Worm (Caenorhabditis elegans) whole organism, L2 larva: ENCODE measurements around the gene F13A2.9.

ENCODE experiments used
- C34F6.9 ChIP-seq: fragments of 150-350 bp; optimal IDR thresholded peaks from 2 replicates; lab custom pipeline; 2014; ENCODE audit warnings: missing biosample characterization, missing genetic modification characterization
- F13H6.1 ChIP-seq: sonication (generic microtip); optimal IDR thresholded peaks from 2 replicates; lab custom pipeline; 2016; ENCODE audit warnings: missing genetic modification characterization, missing compliant biosample characterization
- alr-1 ChIP-seq: fragments of 150-350 bp; optimal IDR thresholded peaks from 2 replicates; lab custom pipeline; 2014; ENCODE audit warnings: missing biosample characterization, missing genetic modification characterization
- ama-1 ChIP-seq: fragments of 150-350 bp; optimal IDR thresholded peaks from 2 replicates; lab custom pipeline; 2018; ENCODE audit warnings: inconsistent platforms
- blmp-1 ChIP-seq: sonication (generic microtip); optimal IDR thresholded peaks from 2 replicates; lab custom pipeline; 2017; ENCODE audit warnings: missing genetic modification characterization, mild to moderate bottlenecking, missing compliant biosample characterization, antibody characterized with exemption, moderate library complexity; ENCODE audit not compliant: insufficient read depth
- ceh-82 ChIP-seq: fragments of 150-350 bp; optimal IDR thresholded peaks from 2 replicates; lab custom pipeline; 2014; ENCODE audit warnings: missing biosample characterization, missing genetic modification characterization
- crh-2 ChIP-seq: sonication (generic microtip); optimal IDR thresholded peaks from 2 replicates; lab custom pipeline; 2017; ENCODE audit warnings: missing biosample characterization, missing genetic modification characterization
- egl-27 ChIP-seq: sonication (generic microtip); optimal IDR thresholded peaks from 3 replicates; lab custom pipeline; 2017; ENCODE audit warnings: missing biosample characterization, missing genetic modification reagents, missing genetic modification characterization
- elt-1 ChIP-seq: fragments of 150-350 bp; optimal IDR thresholded peaks from 2 replicates; lab custom pipeline; 2014; ENCODE audit warnings: missing biosample characterization, missing genetic modification characterization
- fos-1 ChIP-seq: fragments of 150-350 bp; optimal IDR thresholded peaks from 2 replicates; lab custom pipeline; 2014; ENCODE audit warnings: missing biosample characterization, missing genetic modification characterization
- gmeb-1 ChIP-seq: fragments of 150-350 bp; optimal IDR thresholded peaks from 2 replicates; lab custom pipeline; 2014; ENCODE audit warnings: missing biosample characterization, missing genetic modification characterization
- lin-11 ChIP-seq: fragments of 150-350 bp; sonication (generic microtip); optimal IDR thresholded peaks from 2 replicates; lab custom pipeline; 2014; ENCODE audit warnings: missing biosample characterization, missing genetic modification characterization, inconsistent platforms, mixed read lengths
- lin-13 ChIP-seq: fragments of 150-350 bp; optimal IDR thresholded peaks from 2 replicates; lab custom pipeline; 2014; ENCODE audit warnings: missing biosample characterization, missing genetic modification reagents, missing genetic modification characterization
- lsy-2 ChIP-seq, 2 experiments: fragments of 150-350 bp in 1 of 2; sonication (generic microtip) in 1 of 2; optimal IDR thresholded peaks; 2 replicates each; lab custom pipeline; 2014 to 2017; ENCODE audit warnings: missing biosample characterization in 2 of 2, missing genetic modification characterization in 2 of 2
- mab-5 ChIP-seq: fragments of 150-350 bp; optimal IDR thresholded peaks from 2 replicates; lab custom pipeline; 2014; ENCODE audit warnings: missing biosample characterization, missing genetic modification characterization
- nhr-10 ChIP-seq: sonication (generic microtip); optimal IDR thresholded peaks from 2 replicates; lab custom pipeline; 2017; ENCODE audit warnings: missing biosample characterization, missing genetic modification characterization
- nhr-12 ChIP-seq: fragments of 150-350 bp; optimal IDR thresholded peaks from 2 replicates; lab custom pipeline; 2014; ENCODE audit warnings: missing biosample characterization, missing genetic modification characterization
- nhr-129 ChIP-seq: fragments of 150-350 bp; optimal IDR thresholded peaks from 2 replicates; lab custom pipeline; 2014; ENCODE audit warnings: missing biosample characterization, missing genetic modification characterization
- nhr-237 ChIP-seq: fragments of 150-350 bp; optimal IDR thresholded peaks from 2 replicates; lab custom pipeline; 2014; ENCODE audit warnings: missing biosample characterization, missing genetic modification characterization
- nhr-25 ChIP-seq: fragments of 150-350 bp; sonication (generic microtip); optimal IDR thresholded peaks from 3 replicates; lab custom pipeline; 2014; ENCODE audit warnings: missing biosample characterization, missing genetic modification characterization
- nhr-6 ChIP-seq: fragments of 150-350 bp; optimal IDR thresholded peaks from 2 replicates; lab custom pipeline; 2014; ENCODE audit warnings: missing biosample characterization, missing genetic modification characterization
- nhr-77 ChIP-seq: fragments of 150-350 bp; optimal IDR thresholded peaks from 2 replicates; lab custom pipeline; 2014; ENCODE audit warnings: missing biosample characterization, missing genetic modification characterization
- peb-1 ChIP-seq: fragments of 150-350 bp; optimal IDR thresholded peaks from 2 replicates; lab custom pipeline; 2014; ENCODE audit warnings: missing biosample characterization, missing genetic modification characterization
- sem-4 ChIP-seq: fragments of 150-350 bp; optimal IDR thresholded peaks from 2 replicates; lab custom pipeline; 2014; ENCODE audit warnings: missing biosample characterization, missing genetic modification reagents, missing genetic modification characterization
- skn-1 ChIP-seq: sonication (generic microtip); optimal IDR thresholded peaks from 2 replicates; lab custom pipeline; 2017; ENCODE audit warnings: missing biosample characterization, missing genetic modification characterization
- sma-3 ChIP-seq: sonication (generic microtip); optimal IDR thresholded peaks from 2 replicates; lab custom pipeline; 2016; ENCODE audit warnings: missing genetic modification reagents, missing genetic modification characterization, missing compliant biosample characterization
- sma-9 ChIP-seq, 2 experiments: fragments of 150-350 bp in 1 of 2; sonication (generic microtip) in 1 of 2; optimal IDR thresholded peaks; 2 replicates each; lab custom pipeline; 2014 to 2016; ENCODE audit warnings: missing genetic modification characterization in 2 of 2, mild to moderate bottlenecking in 1 of 2, missing biosample characterization in 1 of 2, missing compliant biosample characterization in 1 of 2, missing genetic modification reagents in 1 of 2, moderate library complexity in 1 of 2
- snpc-4 ChIP-seq: fragments of 150-350 bp; optimal IDR thresholded peaks from 2 replicates; lab custom pipeline; 2014; ENCODE audit warnings: missing biosample characterization, missing genetic modification characterization
- unc-39 ChIP-seq: fragments of 150-350 bp; optimal IDR thresholded peaks from 2 replicates; lab custom pipeline; 2014; ENCODE audit warnings: missing biosample characterization, missing genetic modification characterization
- unc-55 ChIP-seq: fragments of 150-350 bp; sonication (generic microtip); optimal IDR thresholded peaks from 3 replicates; lab custom pipeline; 2014; ENCODE audit warnings: missing biosample characterization, missing genetic modification reagents, missing genetic modification characterization
- zag-1 ChIP-seq: fragments of 150-350 bp; optimal IDR thresholded peaks from 2 replicates; lab custom pipeline; 2014; ENCODE audit warnings: missing biosample characterization, missing genetic modification characterization
- ztf-1 ChIP-seq: fragments of 200-800 bp; sonication (Bioruptor generic); conservative IDR thresholded peaks from 2 replicates; pipeline ENCODE4 v1.3.6; 2022; ENCODE audit warnings: missing genetic modification characterization, missing compliant biosample characterization
- ztf-11 ChIP-seq: sonication (generic microtip); optimal IDR thresholded peaks from 2 replicates; lab custom pipeline; 2017; ENCODE audit warnings: missing biosample characterization, missing genetic modification characterization
- ztf-4 ChIP-seq: fragments of 150-350 bp; optimal IDR thresholded peaks from 2 replicates; lab custom pipeline; 2014; ENCODE audit warnings: missing biosample characterization, missing genetic modification characterization

Gene F13A2.9

DNA sequence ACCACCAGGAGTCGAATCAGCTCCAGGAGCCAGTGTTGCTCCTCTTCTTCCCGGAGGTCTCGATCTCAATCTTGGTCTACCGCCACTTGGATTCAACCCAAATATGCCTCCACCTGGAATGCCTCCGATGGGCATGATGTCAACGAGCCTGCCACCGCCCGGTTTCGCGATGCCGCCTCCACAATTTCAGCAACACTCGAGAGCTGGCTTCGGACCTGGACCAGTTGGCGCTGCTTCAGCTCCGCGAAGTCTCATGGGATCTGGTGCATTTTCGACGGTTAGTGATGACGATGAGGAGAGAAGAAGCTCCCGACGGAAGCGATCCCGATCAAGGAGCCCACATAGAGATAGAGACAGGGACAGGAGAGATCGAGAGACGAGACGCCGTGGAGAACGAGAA is 14.3 kb downstream of the F13A2.9 start:
- TF ChIP-seq F13H6.1 (tag; lab: Kevin White, UChicago) (no peak), ztf-4 (no peak), mab-5 (tag; lab: Kevin White, UChicago) (no peak), fos-1 (tag; lab: Kevin White, UChicago) (no peak), snpc-4 (tag; lab: Kevin White, UChicago) (no peak), lsy-2 (tag; optimal IDR thresholded peaks at IDR 0.05; lab: Kevin White, UChicago) (no peak), nhr-129 (tag; lab: Kevin White, UChicago) (no peak), zag-1 (no peak), nhr-237 (no peak), elt-1 (tag; lab: Kevin White, UChicago) (no peak), peb-1 (no peak), ztf-11 (tag; lab: Kevin White, UChicago) (no peak), ama-1 (lab: Kevin White, UChicago) (no peak), nhr-10 (no peak), lin-13 (GFP tag; lab: Kevin White, UChicago) (no peak), C34F6.9 (tag; lab: Kevin White, UChicago) (no peak), sma-3 (GFP tag; lab: Kevin White, UChicago) (no peak)

DNA sequence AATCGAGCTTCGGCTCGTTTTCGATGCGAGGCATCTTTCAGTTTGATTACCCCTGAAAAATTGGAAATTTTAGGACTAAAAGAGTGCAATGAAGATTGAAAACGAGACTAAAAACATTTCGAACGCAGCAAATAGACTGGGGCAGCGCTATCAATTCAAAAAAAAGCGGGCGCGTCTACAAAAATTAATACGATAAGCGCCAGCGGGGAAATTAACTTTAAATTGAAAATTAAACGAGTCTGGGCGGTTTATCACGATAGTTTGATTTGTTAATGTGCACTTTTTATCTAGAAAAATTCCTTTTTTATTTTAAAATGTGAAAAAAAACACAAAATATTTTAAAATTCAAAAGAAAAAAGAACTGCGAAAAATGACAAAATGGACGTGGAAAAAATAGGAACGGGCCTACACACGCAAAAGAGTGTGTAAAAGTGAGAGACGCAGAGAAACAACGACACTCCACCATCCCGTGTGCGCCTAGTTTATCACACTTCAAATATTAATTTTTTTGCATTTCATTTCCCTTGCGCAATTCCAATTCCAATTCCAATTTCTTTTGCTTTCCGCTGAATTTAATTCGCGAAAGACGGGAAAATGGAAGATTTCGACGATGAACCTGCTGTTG is 15.9 kb downstream of the F13A2.9 start, which contains the start of the genes gmpr-1 and fipp-1:
Gene gmpr-1, minus strand, starts transcription at position 75 of the 625 bp plus-strand sequence.
Gene fipp-1, plus strand, starts transcription at position 499 of the 625 bp plus-strand sequence.
- TF ChIP-seq unc-55, result peak; percentile 79
- TF ChIP-seq crh-2 (tag; lab: Kevin White, UChicago), result peak; percentile 65
- TF ChIP-seq mab-5 (tag; lab: Kevin White, UChicago), result peak; percentile 39
- no peak for TF ChIP-seq nhr-237
- TF ChIP-seq C34F6.9 (tag; lab: Kevin White, UChicago), result peak; percentile 60
- peak; percentile 73 for TF ChIP-seq gmeb-1 (tag; lab: Kevin White, UChicago)
- TF ChIP-seq sma-9 (GFP tag; optimal IDR thresholded peaks at IDR 0.05; lab: Kevin White, UChicago), result peak; percentile 16
- TF ChIP-seq sma-9 (tag; optimal IDR thresholded peaks at IDR 0.05; lab: Kevin White, UChicago), result no peak
- peak; percentile 36 for TF ChIP-seq sma-3 (GFP tag; lab: Kevin White, UChicago)
- no peak for TF ChIP-seq lin-11 (tag; lab: Kevin White, UChicago)
- TF ChIP-seq nhr-25, result peak; percentile 57
- peak; percentile 27 for TF ChIP-seq nhr-6 (tag; lab: Kevin White, UChicago)
- TF ChIP-seq nhr-129 (tag; lab: Kevin White, UChicago), result peak; percentile 38
- no peak for TF ChIP-seq elt-1 (tag; lab: Kevin White, UChicago)
- TF ChIP-seq zag-1, result no peak
- peak; percentile 27 for TF ChIP-seq egl-27 (tag; lab: Kevin White, UChicago)
- TF ChIP-seq F13H6.1 (tag; lab: Kevin White, UChicago), result peak; percentile 40
- TF ChIP-seq lsy-2 (tag; optimal IDR thresholded peaks at IDR 0.05; lab: Kevin White, UChicago), result peak; percentile 40 to 77

DNA sequence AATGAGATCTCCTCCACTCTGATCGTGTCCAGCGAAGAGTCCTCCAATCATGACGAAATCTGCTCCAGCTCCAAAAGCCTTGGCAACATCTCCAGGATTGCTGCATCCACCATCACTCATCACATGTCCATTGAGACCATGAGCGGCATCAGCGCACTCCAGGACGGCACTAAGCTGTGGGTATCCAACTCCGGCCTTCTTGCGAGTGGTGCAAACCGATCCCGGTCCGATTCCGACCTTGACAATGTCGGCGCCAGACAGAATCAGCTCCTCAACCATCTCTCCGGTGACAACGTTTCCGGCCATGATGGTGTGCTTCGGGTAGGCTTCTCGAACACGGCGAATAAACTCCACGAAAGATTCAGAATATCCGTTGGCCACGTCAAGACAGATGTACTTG is 16.8 kb downstream of the F13A2.9 start:
- TF ChIP-seq alr-1 (tag; lab: Kevin White, UChicago) (no peak), nhr-237 (no peak), unc-55 (no peak), nhr-77 (tag; lab: Kevin White, UChicago) (no peak), zag-1 (no peak), skn-1 (no peak)

DNA sequence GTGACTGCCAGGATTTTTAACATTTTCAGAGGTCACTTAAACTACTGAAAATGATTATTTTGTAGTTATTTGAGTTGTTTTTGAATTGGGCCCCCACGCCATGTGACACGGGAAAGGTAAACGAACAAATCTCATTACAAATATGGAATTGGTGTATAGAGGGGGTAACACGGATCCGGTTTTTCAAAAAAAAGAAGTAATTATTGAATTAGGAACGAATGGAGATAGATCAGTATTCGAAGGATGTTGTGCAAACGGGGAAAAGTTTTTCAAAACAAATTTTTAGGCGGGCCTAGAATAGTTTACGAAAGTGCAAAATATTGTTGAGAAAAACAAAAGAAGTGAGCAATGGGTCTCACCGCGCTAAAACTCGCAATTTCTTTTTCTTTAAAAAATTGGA is 20.9 kb downstream of the F13A2.9 start, which contains the start of gene F32D1.11:
Gene F32D1.11, minus strand, starts transcription at position 101 of the 400 bp plus-strand sequence.
- TF ChIP-seq unc-39 (tag; lab: Kevin White, UChicago), result no peak
- no peak for TF ChIP-seq ztf-1
- TF ChIP-seq nhr-6 (tag; lab: Kevin White, UChicago), result no peak
- TF ChIP-seq lin-13 (GFP tag; lab: Kevin White, UChicago), result no peak
- no peak for TF ChIP-seq nhr-77 (tag; lab: Kevin White, UChicago)
- TF ChIP-seq peb-1, result no peak
- no peak for TF ChIP-seq sma-3 (GFP tag; lab: Kevin White, UChicago)

ce11 chrV:4364517-4364916 is 22.8 kb downstream of the F13A2.9 start, which contains the start of gene grl-13:
TSS of gene grl-13 (minus strand) at chrV:4364617.
- TF ChIP-seq blmp-1 (tag; lab: Kevin White, UChicago) (no peak), crh-2 (tag; lab: Kevin White, UChicago) (no peak), ztf-1 (no peak), peb-1 (no peak), sem-4 (tag; lab: Kevin White, UChicago) (no peak), ceh-82 (no peak), F13H6.1 (tag; lab: Kevin White, UChicago) (no peak), lin-11 (tag; lab: Kevin White, UChicago) (no peak), skn-1 (no peak), sma-3 (GFP tag; lab: Kevin White, UChicago) (no peak), nhr-12 (tag; lab: Kevin White, UChicago) (no peak), lin-13 (GFP tag; lab: Kevin White, UChicago) (no peak)
